Worm (Caenorhabditis elegans): ENCODE results near the gene F22B7.1.

Gene F22B7.1

ce11 chrIII:8639188-8639795, 25.8 kb upstream of the F22B7.1 start, which contains the start of gene fip-1:
Gene fip-1 (plus strand): TSS chrIII:8639745.
- TF ChIP-seq ceh-91 (GFP tag; IDR thresholded peaks at IDR 0.05) (no peak), attf-6 (GFP tag; IDR thresholded peaks at IDR 0.05) (peak; percentile 64; the same call in 1 of the 2 replicates), T07F8.4 (tag; optimal IDR thresholded peaks at IDR 0.05) (peak; percentile 32), tbx-9 (tag; optimal IDR thresholded peaks at IDR 0.05; ENCODE audit: borderline replicate concordance) (no peak), aptf-3 (GFP tag; IDR thresholded peaks at IDR 0.05) (0 out of 2 replicates have a peak, but pooled peaks have one; percentile 70), ccch-3 (GFP tag; optimal IDR thresholded peaks at IDR 0.05) (no peak), B0261.1 (tag; optimal IDR thresholded peaks at IDR 0.05) (peak; percentile 72), F49E8.2 (tag; optimal IDR thresholded peaks at IDR 0.05; ENCODE audit: insufficient read depth) (peak; percentile 62), ztf-26 (tag; optimal IDR thresholded peaks at IDR 0.05) (no peak), ceh-58 (GFP tag; IDR thresholded peaks at IDR 0.05) (no peak), rpc-1 (optimal IDR thresholded peaks at IDR 0.05) (peak; percentile 90), rpc-1 (tag; optimal IDR thresholded peaks at IDR 0.05) (peak; percentile 93), chd-7 (tag; optimal IDR thresholded peaks at IDR 0.05) (no peak), nfyb-1 (GFP tag; IDR thresholded peaks at IDR 0.05) (no peak), ztf-6 (GFP tag; IDR thresholded peaks at IDR 0.05) (0 out of 2 replicates have a peak, but pooled peaks have one; percentile 11), Y95B8A.8 (GFP tag; IDR thresholded peaks at IDR 0.05) (no peak), lsl-1 (GFP tag; optimal IDR thresholded peaks at IDR 0.05) (peak; percentile 50), F57A8.1 (GFP tag; optimal IDR thresholded peaks at IDR 0.05) (no peak), madf-10 (tag; optimal IDR thresholded peaks at IDR 0.05) (peak; percentile 57), repo-1 (tag; optimal IDR thresholded peaks at IDR 0.05) (peak; percentile 61), mxl-1 (tag; optimal IDR thresholded peaks at IDR 0.05) (peak; percentile 71), tbp1 (GFP tag; optimal IDR thresholded peaks at IDR 0.05) (peak; percentile 96), nhr-27 (tag; optimal IDR thresholded peaks at IDR 0.05) (peak; percentile 52), hsf-1 (GFP tag; IDR thresholded peaks at IDR 0.05) (no peak), sptf-2 (GFP tag; optimal IDR thresholded peaks at IDR 0.05) (peak; percentile 3), B0035.1 (tag; optimal IDR thresholded peaks at IDR 0.05) (no peak), F22D6.2 (tag; optimal IDR thresholded peaks at IDR 0.05) (no peak), mes-4 (tag; optimal IDR thresholded peaks at IDR 0.05) (peak; percentile 53), nfya-2 (GFP tag; IDR thresholded peaks at IDR 0.05) (peak; percentile 33; the same call in 1 of the 2 replicates), madf-6 (GFP tag; IDR thresholded peaks at IDR 0.05) (peak; percentile 68; the same call in 1 of the 2 replicates), T26A5.8 (tag; optimal IDR thresholded peaks at IDR 0.05) (no peak), nhr-179 (tag; optimal IDR thresholded peaks at IDR 0.05) (no peak), hlh-26 (GFP tag; conservative IDR thresholded peaks at IDR 0.05) (no peak), snpc-3.4 (tag; optimal IDR thresholded peaks at IDR 0.05) (peak; percentile 58), atf-7 (tag; optimal IDR thresholded peaks at IDR 0.05) (no peak), sea-2 (GFP tag; IDR thresholded peaks at IDR 0.05) (no peak), hmg-1.2 (GFP tag; IDR thresholded peaks at IDR 0.05) (no peak; the same call in 1 of the 2 replicates), him-1 (tag; optimal IDR thresholded peaks at IDR 0.05) (peak; percentile 77), Y53F4B.3 (GFP tag; IDR thresholded peaks at IDR 0.05) (no peak), egl-18 (GFP tag; IDR thresholded peaks at IDR 0.05) (no peak), cebp-1 (GFP tag; IDR thresholded peaks at IDR 0.05) (no peak), cebp-1 (tag; optimal IDR thresholded peaks at IDR 0.05) (no peak), F57C9.4 (tag; optimal IDR thresholded peaks at IDR 0.05) (no peak), egl-44 (GFP tag; IDR thresholded peaks at IDR 0.05) (no peak), lir-1 (GFP tag; conservative IDR thresholded peaks at IDR 0.05) (no peak), lsy-27 (tag; optimal IDR thresholded peaks at IDR 0.05; ENCODE audit: borderline replicate concordance, insufficient read depth) (no peak), ztf-22 (GFP tag; optimal IDR thresholded peaks at IDR 0.05) (no peak), unc-62 (GFP tag; optimal IDR thresholded peaks at IDR 0.05) (no peak), die-1 (tag; optimal IDR thresholded peaks at IDR 0.05) (peak; percentile 83)

Measured in whole organism, young adult.